Worm (Caenorhabditis elegans): ENCODE results near the gene rpc-25.

The rpc-25 gene

DNA sequence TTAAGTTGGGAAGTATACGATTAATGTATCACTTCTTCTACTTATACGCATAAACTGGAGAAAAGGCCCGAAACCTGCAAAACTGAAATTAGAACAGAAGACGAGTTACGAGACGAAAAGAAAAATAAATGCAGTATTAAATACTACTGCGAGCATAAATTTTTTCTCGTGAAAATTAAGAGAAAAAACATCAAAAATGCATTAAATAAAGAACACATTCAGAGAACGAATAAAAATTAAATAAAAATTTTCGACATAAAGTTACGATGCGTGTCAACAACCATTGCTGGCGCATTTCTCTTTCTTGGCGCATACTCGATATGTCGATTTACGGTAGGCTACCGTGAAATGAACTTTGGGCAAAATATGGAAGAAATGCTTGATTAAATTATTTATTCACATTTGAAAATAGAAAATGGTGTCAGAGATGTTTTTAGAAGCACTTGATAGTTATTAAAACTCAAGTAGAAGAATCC, 1.5 kb downstream of the rpc-25 start, which contains the start of the genes ZK856.19 and ZK856.11:
ZK856.19 (minus strand) TSS at position 51 of the 476 bp plus-strand sequence.
ZK856.11 (minus strand) TSS at position 76 of the 476 bp plus-strand sequence.
- TF ChIP-seq lsl-1 (GFP tag; optimal IDR thresholded peaks at IDR 0.05) = peak; percentile 31
- TF ChIP-seq aptf-2 (GFP tag; conservative IDR thresholded peaks at IDR 0.05) = no peak
- TF ChIP-seq nhr-120 (GFP tag; IDR thresholded peaks at IDR 0.05) = no peak
- no peak for TF ChIP-seq ZK185.1 (tag; optimal IDR thresholded peaks at IDR 0.05; ENCODE audit: poor library complexity, severe bottlenecking)
- no peak for TF ChIP-seq ets-4 (GFP tag; optimal IDR thresholded peaks at IDR 0.05)
- TF ChIP-seq F39B2.1 (GFP tag; IDR thresholded peaks at IDR 0.05) = no peak
- TF ChIP-seq bed-2 (GFP tag; IDR thresholded peaks at IDR 0.05) = no peak
- TF ChIP-seq Y53F4B.3 (GFP tag; IDR thresholded peaks at IDR 0.05) = no peak
- no peak for TF ChIP-seq die-1 (tag; optimal IDR thresholded peaks at IDR 0.05)
- no peak for TF ChIP-seq athp-1 (tag; optimal IDR thresholded peaks at IDR 0.05)
- peak; percentile 29 for TF ChIP-seq madf-10 (tag; optimal IDR thresholded peaks at IDR 0.05)
- no peak for TF ChIP-seq nhr-90 (tag; optimal IDR thresholded peaks at IDR 0.05)
- no peak for TF ChIP-seq C06A6.2 (GFP tag; conservative IDR thresholded peaks at IDR 0.05)
- peak; percentile 61 for TF ChIP-seq lin-40 (tag; optimal IDR thresholded peaks at IDR 0.05)
- no peak for TF ChIP-seq mel-28 (tag; optimal IDR thresholded peaks at IDR 0.05; ENCODE audit: borderline replicate concordance)
- peak; percentile 32; the same call in 1 of the 2 replicates for TF ChIP-seq hmg-1.2 (GFP tag; IDR thresholded peaks at IDR 0.05)
- no peak for TF ChIP-seq snpc-1.1 (tag; optimal IDR thresholded peaks at IDR 0.05; ENCODE audit: insufficient read depth)
- no peak for TF ChIP-seq aptf-3 (GFP tag; IDR thresholded peaks at IDR 0.05)
- TF ChIP-seq C17E4.6 (GFP tag; IDR thresholded peaks at IDR 0.05) = no peak
- no peak for TF ChIP-seq ztf-28 (GFP tag; IDR thresholded peaks at IDR 0.05)
- no peak for TF ChIP-seq F22D6.2 (tag; optimal IDR thresholded peaks at IDR 0.05)
- TF ChIP-seq F49E8.2 (tag; optimal IDR thresholded peaks at IDR 0.05; ENCODE audit: insufficient read depth) = peak; percentile 41
- TF ChIP-seq tbp1 (GFP tag; optimal IDR thresholded peaks at IDR 0.05) = peak; percentile 44
- TF ChIP-seq F37B4.10 (GFP tag; IDR thresholded peaks at IDR 0.05) = no peak
- TF ChIP-seq ztf-22 (GFP tag; optimal IDR thresholded peaks at IDR 0.05) = no peak
- TF ChIP-seq ama-1 (optimal IDR thresholded peaks at IDR 0.05) = no peak
- TF ChIP-seq ama-1 (GFP tag; optimal IDR thresholded peaks at IDR 0.05) = no peak
- TF ChIP-seq snpc-3.4 (tag; optimal IDR thresholded peaks at IDR 0.05) = peak; percentile 41
- TF ChIP-seq mxl-1 (tag; optimal IDR thresholded peaks at IDR 0.05) = no peak
- TF ChIP-seq F57A8.1 (GFP tag; optimal IDR thresholded peaks at IDR 0.05) = no peak
- TF ChIP-seq rcor-1 (GFP tag; IDR thresholded peaks at IDR 0.05) = no peak
- TF ChIP-seq cebp-1 (GFP tag; IDR thresholded peaks at IDR 0.05) = no peak
- TF ChIP-seq cebp-1 (tag; optimal IDR thresholded peaks at IDR 0.05) = peak; percentile 54
- TF ChIP-seq pbrm-1 (GFP tag; IDR thresholded peaks at IDR 0.05) = 0 out of 2 replicates have a peak, but pooled peaks have one; percentile 20
- no peak for TF ChIP-seq chd-7 (tag; optimal IDR thresholded peaks at IDR 0.05)
- TF ChIP-seq atf-7 (tag; optimal IDR thresholded peaks at IDR 0.05) = no peak
- no peak for TF ChIP-seq snpc-1.3 (tag; optimal IDR thresholded peaks at IDR 0.05; ENCODE audit: insufficient read depth)
- no peak for TF ChIP-seq cebp-2 (GFP tag; IDR thresholded peaks at IDR 0.05)
- no peak for TF ChIP-seq ceh-40 (GFP tag; IDR thresholded peaks at IDR 0.05)
- TF ChIP-seq hsf-1 (GFP tag; IDR thresholded peaks at IDR 0.05) = 0 out of 2 replicates have a peak, but pooled peaks have one; percentile 18
- peak; percentile 45 for TF ChIP-seq F23B12.7 (tag; optimal IDR thresholded peaks at IDR 0.05; ENCODE audit: insufficient read depth)
- TF ChIP-seq gei-17 (GFP tag; optimal IDR thresholded peaks at IDR 0.05) = no peak
- TF ChIP-seq Y56A3A.18 (GFP tag; IDR thresholded peaks at IDR 0.05) = no peak
- 0 out of 2 replicates have a peak, but pooled peaks have one; percentile 65 for TF ChIP-seq Y53G8AR.9 (GFP tag; conservative IDR thresholded peaks at IDR 0.05)
- no peak for TF ChIP-seq fkh-3 (tag; optimal IDR thresholded peaks at IDR 0.05)
- peak; percentile 58 for TF ChIP-seq lin-54 (GFP tag; optimal IDR thresholded peaks at IDR 0.05)
- peak; percentile 0 for TF ChIP-seq hrde-1 (tag; optimal IDR thresholded peaks at IDR 0.05; ENCODE audit: borderline replicate concordance)
- peak; percentile 24; the same call in 1 of the 2 replicates for TF ChIP-seq madf-6 (GFP tag; IDR thresholded peaks at IDR 0.05)

Data from whole organism, young adult.